Fruit fly (Drosophila melanogaster) whole organism, embryonic: ENCODE results near the gene CG11699.

Experiments
- CG10431 ChIP-seq: fragments of 200-800 bp; sonication (Bioruptor generic); optimal IDR thresholded peaks from 3 replicates; lab custom pipeline; 2018; ENCODE audit warnings: missing biosample characterization, mild to moderate bottlenecking, missing genetic modification characterization
- CG1233 ChIP-seq: fragments of 200-800 bp; sonication (Bioruptor generic); optimal IDR thresholded peaks from 4 replicates; lab custom pipeline; 2018; ENCODE audit warnings: missing biosample characterization, mild to moderate bottlenecking, missing genetic modification characterization
- CG12769 ChIP-seq: fragments of 200-800 bp; sonication (Bioruptor generic); optimal IDR thresholded peaks from 2 replicates; lab custom pipeline; 2019; ENCODE audit warnings: missing biosample characterization, mild to moderate bottlenecking, missing genetic modification characterization, moderate library complexity
- CG14441 ChIP-seq: fragments of 200-800 bp; sonication (Bioruptor generic); IDR thresholded peaks from 2 replicates; pipeline ENCODE4 v1.3.6; 2022; ENCODE audit warnings: missing biosample characterization, missing genetic modification characterization
- CG14710 ChIP-seq: fragments of 200-800 bp; sonication (Bioruptor generic); optimal IDR thresholded peaks from 3 replicates; lab custom pipeline; 2019; ENCODE audit warnings: missing biosample characterization, mild to moderate bottlenecking, missing genetic modification characterization, moderate library complexity
- CG14860 ChIP-seq: fragments of 200-800 bp; sonication (Bioruptor generic); IDR thresholded peaks from 3 replicates; pipeline ENCODE4 v1.3.6; 2022; ENCODE audit warnings: missing biosample characterization, missing genetic modification characterization; ENCODE audit not compliant: partially characterized antibody
- CG2120 ChIP-seq: fragments of 200-800 bp; sonication (Bioruptor generic); optimal IDR thresholded peaks from 3 replicates; lab custom pipeline; 2016; ENCODE audit warnings: missing biosample characterization, missing genetic modification characterization
- CG2875 ChIP-seq: fragments of 200-800 bp; sonication (Bioruptor generic); optimal IDR thresholded peaks from 2 replicates; lab custom pipeline; 2017; ENCODE audit warnings: missing biosample characterization, mild to moderate bottlenecking, missing genetic modification characterization, missing genetic modification reagents
- CG30403 ChIP-seq: fragments of 200-800 bp; sonication (Bioruptor generic); optimal IDR thresholded peaks from 3 replicates; lab custom pipeline; 2016; ENCODE audit warnings: missing biosample characterization, missing genetic modification characterization
- CG30431 ChIP-seq: fragments of 200-800 bp; sonication (Bioruptor generic); optimal IDR thresholded peaks from 2 replicates; lab custom pipeline; 2017; ENCODE audit warnings: missing biosample characterization, missing genetic modification characterization
- CG32532 ChIP-seq: fragments of 200-800 bp; sonication (Bioruptor generic); IDR thresholded peaks from 2 replicates; pipeline ENCODE4 v1.3.6; 2022; ENCODE audit warnings: missing biosample characterization, missing genetic modification characterization
- CG32772 ChIP-seq: fragments of 200-800 bp; sonication (Bioruptor generic); IDR thresholded peaks from 2 replicates; pipeline ENCODE4 v1.3.6; 2022; ENCODE audit warnings: missing biosample characterization, missing genetic modification characterization
- CG5953 ChIP-seq: fragments of 200-800 bp; sonication (Bioruptor generic); IDR thresholded peaks from 2 replicates; pipeline ENCODE4 v1.3.6; 2022; ENCODE audit warnings: missing biosample characterization, missing genetic modification characterization
- CG6175 ChIP-seq: fragments of 200-800 bp; sonication (Bioruptor generic); IDR thresholded peaks from 3 replicates; pipeline ENCODE4 v1.3.6; 2022; ENCODE audit warnings: missing biosample characterization, missing genetic modification characterization
- CG6683 ChIP-seq: fragments of 200-800 bp; sonication (Bioruptor generic); optimal IDR thresholded peaks from 2 replicates; lab custom pipeline; 2017; ENCODE audit warnings: missing biosample characterization, mild to moderate bottlenecking, missing genetic modification characterization, missing genetic modification reagents
- CG6791 ChIP-seq: fragments of 200-800 bp; sonication (Bioruptor generic); IDR thresholded peaks from 3 replicates; pipeline ENCODE4 v1.3.6; 2022; ENCODE audit warnings: missing biosample characterization, missing genetic modification characterization; ENCODE audit not compliant: partially characterized antibody
- CG7271 ChIP-seq: fragments of 200-800 bp; sonication (Bioruptor generic); optimal IDR thresholded peaks from 2 replicates; lab custom pipeline; 2018; ENCODE audit warnings: missing biosample characterization, mild to moderate bottlenecking, missing genetic modification characterization, moderate library complexity
- CG7556 ChIP-seq: fragments of 200-800 bp; sonication (Bioruptor generic); optimal IDR thresholded peaks from 2 replicates; lab custom pipeline; 2017; ENCODE audit warnings: missing biosample characterization, mild to moderate bottlenecking, missing genetic modification characterization
- CG8290 ChIP-seq, 3 experiments: fragments of 200-800 bp; sonication (Bioruptor generic); optimal IDR thresholded peaks; 2 replicates each; lab custom pipeline; 2016 to 2019; ENCODE audit warnings: missing biosample characterization in 3 of 3, missing genetic modification characterization in 3 of 3, mild to moderate bottlenecking in 2 of 3, moderate library complexity in 1 of 3
- CG8924 ChIP-seq: fragments of 200-800 bp; optimal IDR thresholded peaks from 3 replicates; lab custom pipeline; 2019; ENCODE audit warnings: missing biosample characterization, mild to moderate bottlenecking, missing genetic modification characterization, moderate library complexity
- CG9797 ChIP-seq: fragments of 200-800 bp; sonication (Bioruptor generic); optimal IDR thresholded peaks from 3 replicates; lab custom pipeline; 2018; ENCODE audit warnings: missing biosample characterization, mild to moderate bottlenecking, missing genetic modification characterization
- Camta ChIP-seq: fragments of 200-800 bp; sonication (Bioruptor generic); optimal IDR thresholded peaks from 2 replicates; lab custom pipeline; 2016; ENCODE audit warnings: missing biosample characterization, missing genetic modification characterization
- D ChIP-seq, 2 experiments: fragments of 200-800 bp in 1 of 2; fragments of >200 bp in 1 of 2; sonication (Bioruptor generic) in 1 of 2; optimal IDR thresholded peaks; 2 replicates in 1 of 2; 3 replicates in 1 of 2; lab custom pipeline; 2017; ENCODE audit warnings: mild to moderate bottlenecking in 1 of 2, missing biosample characterization in 1 of 2, missing genetic modification characterization in 1 of 2, missing genetic modification reagents in 1 of 2
- Doc2 ChIP-seq: fragments of 200-800 bp; sonication (Bioruptor generic); IDR thresholded peaks from 2 replicates; pipeline ENCODE4 v1.3.6; 2022; ENCODE audit warnings: missing biosample characterization, missing genetic modification characterization
- Elba2 ChIP-seq: fragments of 200-800 bp; sonication (Bioruptor generic); optimal IDR thresholded peaks from 3 replicates; lab custom pipeline; 2016; ENCODE audit warnings: missing biosample characterization, missing genetic modification characterization
- GATAe ChIP-seq: fragments of 200-800 bp; sonication (Bioruptor generic); conservative IDR thresholded peaks from 2 replicates; pipeline ENCODE4 v1.3.6; 2022; ENCODE audit warnings: missing biosample characterization, missing genetic modification characterization
- MBD-R2 ChIP-seq: fragments of 200-800 bp; sonication (Bioruptor generic); IDR thresholded peaks from 2 replicates; pipeline ENCODE4 v1.3.6; 2022; ENCODE audit warnings: missing biosample characterization, missing genetic modification characterization
- NC2β ChIP-seq: fragments of 200-800 bp; sonication (Bioruptor generic); optimal IDR thresholded peaks from 2 replicates; lab custom pipeline; 2016; ENCODE audit warnings: missing biosample characterization, missing genetic modification characterization
- NFAT ChIP-seq: fragments of 200-800 bp; sonication (Bioruptor generic); IDR thresholded peaks from 2 replicates; pipeline ENCODE4 v1.3.6; 2022; ENCODE audit warnings: missing biosample characterization, missing genetic modification characterization
- Oli ChIP-seq: fragments of 200-800 bp; sonication (Bioruptor generic); optimal IDR thresholded peaks from 2 replicates; lab custom pipeline; 2018; ENCODE audit warnings: missing biosample characterization, mild to moderate bottlenecking, missing genetic modification characterization, moderate library complexity
- Opbp ChIP-seq: fragments of 200-800 bp; sonication (Bioruptor generic); IDR thresholded peaks from 3 replicates; pipeline ENCODE4 v1.3.6; 2022; ENCODE audit warnings: missing biosample characterization, missing genetic modification characterization; ENCODE audit not compliant: partially characterized antibody
- Scr ChIP-seq: fragments of 200-800 bp; sonication (Bioruptor generic); IDR thresholded peaks from 2 replicates; pipeline ENCODE4 v1.3.6; 2022; ENCODE audit warnings: missing biosample characterization, missing genetic modification characterization; ENCODE audit not compliant: partially characterized antibody
- Ssrp ChIP-seq: fragments of 200-800 bp; sonication (Bioruptor generic); optimal IDR thresholded peaks from 2 replicates; lab custom pipeline; 2018; ENCODE audit warnings: missing biosample characterization, mild to moderate bottlenecking, missing genetic modification characterization, moderate library complexity
- Usf ChIP-seq: fragments of 200-800 bp; sonication (Bioruptor generic); optimal IDR thresholded peaks from 2 replicates; lab custom pipeline; 2017; ENCODE audit warnings: missing genotype, missing biosample characterization, missing genetic modification characterization
- aop ChIP-seq: fragments of 200-800 bp; sonication (Bioruptor generic); IDR thresholded peaks from 2 replicates; pipeline ENCODE4 v1.3.6; 2022; ENCODE audit warnings: missing biosample characterization, missing genetic modification characterization
- az2 ChIP-seq: fragments of 200-800 bp; sonication (Bioruptor generic); optimal IDR thresholded peaks from 3 replicates; lab custom pipeline; 2016; ENCODE audit warnings: missing biosample characterization, missing genetic modification characterization
- dmrt99B ChIP-seq: fragments of 200-800 bp; sonication (Bioruptor generic); optimal IDR thresholded peaks from 2 replicates; lab custom pipeline; 2018; ENCODE audit warnings: missing biosample characterization, mild to moderate bottlenecking, missing genetic modification characterization, moderate library complexity
- fu2 ChIP-seq: fragments of 200-800 bp; sonication (Bioruptor generic); optimal IDR thresholded peaks from 2 replicates; lab custom pipeline; 2016; ENCODE audit warnings: missing biosample characterization, missing genetic modification characterization
- inv ChIP-seq: fragments of 200-800 bp; sonication (Bioruptor generic); IDR thresholded peaks from 2 replicates; pipeline ENCODE4 v1.3.6; 2022; ENCODE audit warnings: missing biosample characterization, missing genetic modification characterization; ENCODE audit not compliant: partially characterized antibody
- jing ChIP-seq: fragments of 200-800 bp; sonication (Bioruptor generic); optimal IDR thresholded peaks from 2 replicates; lab custom pipeline; 2018; ENCODE audit warnings: missing biosample characterization, mild to moderate bottlenecking, missing genetic modification characterization
- ken ChIP-seq: fragments of 200-800 bp; sonication (Bioruptor generic); IDR thresholded peaks from 3 replicates; pipeline ENCODE4 v1.3.6; 2022; ENCODE audit warnings: missing biosample characterization, missing genetic modification characterization
- pb ChIP-seq: fragments of 200-800 bp; sonication (Bioruptor generic); optimal IDR thresholded peaks from 3 replicates; lab custom pipeline; 2016; ENCODE audit warnings: missing biosample characterization, missing genetic modification characterization
- pum ChIP-seq: fragments of 200-800 bp; sonication (Bioruptor generic); optimal IDR thresholded peaks from 2 replicates; lab custom pipeline; 2016; ENCODE audit warnings: missing biosample characterization, missing genetic modification characterization
- repo ChIP-seq: fragments of 200-800 bp; sonication (Bioruptor generic); optimal IDR thresholded peaks from 2 replicates; lab custom pipeline; 2016; ENCODE audit warnings: missing biosample characterization, missing genetic modification characterization
- sna ChIP-seq: fragments of 200-800 bp; sonication (Bioruptor generic); IDR thresholded peaks from 2 replicates; pipeline ENCODE4 v1.3.6; 2022; ENCODE audit warnings: missing biosample characterization, missing genetic modification characterization; ENCODE audit not compliant: partially characterized antibody
- so ChIP-seq: fragments of 200-800 bp; sonication (Bioruptor generic); IDR thresholded peaks from 3 replicates; pipeline ENCODE4 v1.3.6; 2022; ENCODE audit warnings: missing biosample characterization, missing genetic modification characterization
- wek ChIP-seq: fragments of 200-800 bp; sonication (Bioruptor generic); optimal IDR thresholded peaks from 3 replicates; lab custom pipeline; 2018; ENCODE audit warnings: missing biosample characterization, mild to moderate bottlenecking, missing genetic modification characterization, moderate library complexity
- zf30C ChIP-seq: fragments of 200-800 bp; sonication (Bioruptor generic); optimal IDR thresholded peaks from 3 replicates; lab custom pipeline; 2018; ENCODE audit warnings: missing biosample characterization, mild to moderate bottlenecking, missing genetic modification characterization

The CG11699 gene

dm6 chrX:11569956-11570695 lies at the start of gene CG11699, which contains the start of gene Polr2A (continued):
- no peak for TF ChIP-seq NFAT (GFP tag; lab: Robert Waterston, UW)
- no peak for TF ChIP-seq CG6791 (GFP tag; lab: Robert Waterston, UW)
- TF ChIP-seq NC2β: no peak
- no peak for TF ChIP-seq CG6683
- no peak for TF ChIP-seq CG12769
- TF ChIP-seq Doc2 (GFP tag; lab: Robert Waterston, UW): no peak
- no peak for TF ChIP-seq pum (GFP tag; lab: Kevin White, UChicago)
- TF ChIP-seq CG7556: peak; percentile 39
- TF ChIP-seq CG9797 (GFP tag; lab: Kevin White, UChicago): peak; percentile 87
- TF ChIP-seq sna (GFP tag; lab: Robert Waterston, UW): 0 out of 2 replicates have a peak, but pooled peaks have one; percentile 27
- TF ChIP-seq dmrt99B (tag; lab: Kevin White, UChicago): no peak
- TF ChIP-seq Oli: peak; percentile 41
- peak; percentile 81 for TF ChIP-seq MBD-R2 (GFP tag; lab: Robert Waterston, UW)
- TF ChIP-seq CG14441 (GFP tag; lab: Robert Waterston, UW): peak; percentile 23; the same call in 1 of the 2 replicates
- no peak for TF ChIP-seq CG10431 (GFP tag; lab: Kevin White, UChicago)
- TF ChIP-seq CG32772 (GFP tag; lab: Robert Waterston, UW): no peak
- no peak for TF ChIP-seq repo (GFP tag; lab: Kevin White, UChicago)
- TF ChIP-seq CG8924 (tag; lab: Kevin White, UChicago): peak; percentile 31
- TF ChIP-seq wek (GFP tag; lab: Kevin White, UChicago): no peak
- no peak for TF ChIP-seq GATAe
- TF ChIP-seq CG5953: no peak
- TF ChIP-seq ken (GFP tag; lab: Robert Waterston, UW): no peak
- no peak for TF ChIP-seq pb (GFP tag; lab: Kevin White, UChicago)
- TF ChIP-seq CG2875 (GFP tag; lab: Kevin White, UChicago): no peak
- TF ChIP-seq Ssrp (tag; lab: Kevin White, UChicago): peak; percentile 12
- peak; percentile 73 for TF ChIP-seq CG14710
- no peak for TF ChIP-seq zf30C (GFP tag; lab: Kevin White, UChicago)
- TF ChIP-seq aop (GFP tag; lab: Robert Waterston, UW): no peak
- TF ChIP-seq so (GFP tag; lab: Robert Waterston, UW): no peak
- peak; percentile 20 for TF ChIP-seq Usf (GFP tag; lab: Kevin White, UChicago)
- TF ChIP-seq CG30403 (GFP tag; lab: Kevin White, UChicago): peak; percentile 57
- no peak for TF ChIP-seq fu2
- no peak for TF ChIP-seq inv (GFP tag; lab: Robert Waterston, UW)
- TF ChIP-seq CG14860 (GFP tag; lab: Robert Waterston, UW): no peak
- no peak for TF ChIP-seq Elba2 (GFP tag; lab: Kevin White, UChicago)
- peak; percentile 19 for TF ChIP-seq az2
- no peak for TF ChIP-seq Scr (GFP tag; lab: Robert Waterston, UW)
- no peak for TF ChIP-seq CG6175 (GFP tag; lab: Robert Waterston, UW)
- TF ChIP-seq CG2120 (GFP tag; lab: Kevin White, UChicago): peak; percentile 31
- TF ChIP-seq CG7271 (tag; lab: Kevin White, UChicago): no peak
- TF ChIP-seq CG1233 (GFP tag; lab: Kevin White, UChicago): peak; percentile 14
- no peak for TF ChIP-seq D (optimal IDR thresholded peaks at IDR 0.05; lab: Kevin White, UChicago)
- peak; percentile 18 for TF ChIP-seq D (GFP tag; optimal IDR thresholded peaks at IDR 0.05; lab: Kevin White, UChicago)
- peak; percentile 34; the same call in 1 of the 2 replicates for TF ChIP-seq CG32532 (GFP tag; lab: Robert Waterston, UW)
- TF ChIP-seq CG8290 (GFP tag; optimal IDR thresholded peaks at IDR 0.05; lab: Kevin White, UChicago): peak; percentile 25
- peak in 1 of 2 experiments; percentile 24 for TF ChIP-seq CG8290 (tag; optimal IDR thresholded peaks at IDR 0.05; lab: Kevin White, UChicago)
- no peak for TF ChIP-seq jing (GFP tag; lab: Kevin White, UChicago)
- TF ChIP-seq Opbp (GFP tag; lab: Robert Waterston, UW): 0 out of 3 replicates have a peak, but pooled peaks have one; percentile 29
- no peak for TF ChIP-seq Camta
- TF ChIP-seq CG30431 (GFP tag; lab: Kevin White, UChicago): peak; percentile 9
